Fruit fly (Drosophila melanogaster) whole organism, adult: ENCODE data around the gene E2f2.
A peak's percentile ranks its signal among the peaks of the same experiment; 100 is the strongest.

Source experiments
- CG11617 ChIP-seq: fragments of 200-800 bp; sonication (Bioruptor generic); optimal IDR thresholded peaks from 2 replicates; lab custom pipeline; 2017; ENCODE audit warnings: mild to moderate bottlenecking, missing biosample characterization, missing genetic modification reagents, missing genetic modification characterization
- CG12768 ChIP-seq: fragments of 200-800 bp; sonication (Bioruptor generic); optimal IDR thresholded peaks from 2 replicates; lab custom pipeline; 2017; ENCODE audit warnings: missing biosample characterization, missing genetic modification characterization, mild to moderate bottlenecking, moderate library complexity, missing genetic modification reagents
- CG14711 ChIP-seq: fragments of 200-800 bp; sonication (Bioruptor generic); optimal IDR thresholded peaks from 2 replicates; lab custom pipeline; 2018; ENCODE audit warnings: missing biosample characterization, mild to moderate bottlenecking, missing genetic modification characterization, moderate library complexity
- CG1620 ChIP-seq: fragments of 200-800 bp; sonication (Bioruptor generic); optimal IDR thresholded peaks from 2 replicates; lab custom pipeline; 2016; ENCODE audit warnings: missing biosample characterization, missing genetic modification characterization
- CG33017 ChIP-seq: fragments of 200-800 bp; sonication (Bioruptor generic); optimal IDR thresholded peaks from 2 replicates; lab custom pipeline; 2018; ENCODE audit warnings: missing biosample characterization, mild to moderate bottlenecking, missing genetic modification characterization, moderate library complexity
- CG5204 ChIP-seq: fragments of 200-800 bp; sonication (Bioruptor generic); optimal IDR thresholded peaks from 2 replicates; lab custom pipeline; 2016; ENCODE audit warnings: missing biosample characterization, missing genetic modification characterization
- CG7045 ChIP-seq: fragments of 200-800 bp; sonication (Bioruptor generic); optimal IDR thresholded peaks from 2 replicates; lab custom pipeline; 2017; ENCODE audit warnings: missing biosample characterization, mild to moderate bottlenecking, missing genetic modification characterization
- CG7101 ChIP-seq: fragments of 200-800 bp; sonication (Bioruptor generic); optimal IDR thresholded peaks from 2 replicates; lab custom pipeline; 2018; ENCODE audit warnings: missing biosample characterization, mild to moderate bottlenecking, missing genetic modification characterization, moderate library complexity
- Clk ChIP-seq: fragments of 200-800 bp; sonication (Bioruptor generic); optimal IDR thresholded peaks from 2 replicates; lab custom pipeline; 2017; ENCODE audit warnings: missing biosample characterization, missing genetic modification characterization
- Crg-1 ChIP-seq: fragments of 200-800 bp; sonication (Bioruptor generic); optimal IDR thresholded peaks from 2 replicates; lab custom pipeline; 2016; ENCODE audit warnings: missing biosample characterization, missing genetic modification characterization
- Hr96 ChIP-seq: fragments of 200-800 bp; sonication (Bioruptor generic); optimal IDR thresholded peaks from 2 replicates; lab custom pipeline; 2016; ENCODE audit warnings: missing biosample characterization, missing genetic modification characterization
- Mnt ChIP-seq: fragments of 200-800 bp; sonication (Bioruptor generic); optimal IDR thresholded peaks from 2 replicates; lab custom pipeline; 2016; ENCODE audit warnings: missing biosample characterization, mild to moderate bottlenecking, missing genetic modification characterization
- bab1 ChIP-seq: fragments of 200-800 bp; sonication (Bioruptor generic); optimal IDR thresholded peaks from 3 replicates; lab custom pipeline; 2019; ENCODE audit warnings: missing biosample characterization, mild to moderate bottlenecking, missing genetic modification characterization, moderate library complexity
- cic ChIP-seq: fragments of 200-800 bp; sonication (Bioruptor generic); optimal IDR thresholded peaks from 2 replicates; lab custom pipeline; 2017; ENCODE audit warnings: missing biosample characterization, mild to moderate bottlenecking, missing genetic modification characterization, moderate library complexity
- cnc ChIP-seq, 2 experiments: fragments of >200 bp; optimal IDR thresholded peaks; 2 replicates each; lab custom pipeline; 2017
- kay ChIP-seq: fragments of 200-800 bp; sonication (Bioruptor generic); peaks from one replicate; lab custom pipeline; 2016; ENCODE audit warnings: missing biosample characterization, missing genetic modification characterization, borderline replicate concordance
- ovo ChIP-seq: fragments of 200-800 bp; sonication (Bioruptor generic); optimal IDR thresholded peaks from 2 replicates; lab custom pipeline; 2016; ENCODE audit warnings: missing biosample characterization, missing genetic modification characterization
- pad ChIP-seq: fragments of 200-800 bp; sonication (Bioruptor generic); optimal IDR thresholded peaks from 3 replicates; lab custom pipeline; 2017; ENCODE audit warnings: missing biosample characterization, missing genetic modification characterization, mild to moderate bottlenecking, moderate library complexity, missing genetic modification reagents
- tj ChIP-seq: fragments of 200-800 bp; sonication (Bioruptor generic); optimal IDR thresholded peaks from 3 replicates; lab custom pipeline; 2017; ENCODE audit warnings: missing biosample characterization, mild to moderate bottlenecking, missing genetic modification characterization, moderate library complexity
- toe ChIP-seq: fragments of 200-800 bp; sonication (Bioruptor generic); optimal IDR thresholded peaks from 2 replicates; lab custom pipeline; 2016; ENCODE audit warnings: missing biosample characterization, missing genetic modification characterization

Gene E2f2

dm6 chr2L:21196511-21196910 lies 40.0 kb upstream of the E2f2 start:
- TF ChIP-seq Crg-1 (no peak), toe (GFP tag; lab: Kevin White, UChicago) (no peak), CG12768 (no peak), CG14711 (tag; lab: Kevin White, UChicago) (no peak), CG7101 (tag; lab: Kevin White, UChicago) (no peak), tj (GFP tag; lab: Kevin White, UChicago) (no peak), CG11617 (GFP tag; lab: Kevin White, UChicago) (no peak), cic (GFP tag; lab: Kevin White, UChicago) (no peak), kay (no peak), CG7045 (GFP tag; lab: Kevin White, UChicago) (no peak), bab1 (GFP tag; lab: Kevin White, UChicago) (no peak), CG33017 (tag; lab: Kevin White, UChicago) (no peak), CG5204 (GFP tag; lab: Kevin White, UChicago) (no peak), cnc (optimal IDR thresholded peaks at IDR 0.05; lab: Kevin White, UChicago) (no peak), Mnt (GFP tag; lab: Kevin White, UChicago) (no peak), pad (no peak), Hr96 (GFP tag; lab: Kevin White, UChicago) (no peak), ovo (GFP tag; lab: Kevin White, UChicago) (no peak)

- TF ChIP-seq CG33017 (tag; lab: Kevin White, UChicago) (no peak), CG7101 (tag; lab: Kevin White, UChicago) (no peak), Mnt (GFP tag; lab: Kevin White, UChicago) (no peak), CG14711 (tag; lab: Kevin White, UChicago) (no peak), ovo (GFP tag; lab: Kevin White, UChicago) (no peak), CG12768 (no peak), CG11617 (GFP tag; lab: Kevin White, UChicago) (no peak)
Observed at dm6 chr2L:21195331-21195730, 38.8 kb upstream of the E2f2 start.

dm6 chr2L:21189273-21189781 lies 32.8 kb upstream of the E2f2 start:
- TF ChIP-seq cnc (optimal IDR thresholded peaks at IDR 0.05; lab: Kevin White, UChicago) (no peak), toe (GFP tag; lab: Kevin White, UChicago) (no peak)

DNA sequence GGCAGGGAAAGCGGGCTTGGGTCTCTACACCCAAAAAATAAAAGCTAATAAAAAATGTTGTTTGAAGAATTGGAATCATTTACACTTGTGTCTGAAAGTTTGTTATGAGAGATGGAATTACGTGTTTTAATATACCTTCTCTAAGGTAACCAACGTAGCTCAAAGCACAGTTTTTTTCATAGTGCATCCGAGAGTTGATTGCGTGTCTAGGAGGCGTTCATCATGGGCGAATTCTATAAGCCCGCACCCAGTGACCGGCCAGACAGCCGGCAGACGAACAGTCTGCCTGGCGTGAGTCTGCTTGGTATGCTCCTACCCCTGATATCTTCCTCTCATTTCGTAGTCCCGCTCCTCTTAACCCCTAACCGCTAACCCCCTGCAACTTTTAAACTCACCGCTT lies 31.2 kb upstream of the E2f2 start:
- TF ChIP-seq CG7101 (tag; lab: Kevin White, UChicago): no peak
- no peak for TF ChIP-seq CG11617 (GFP tag; lab: Kevin White, UChicago)
- TF ChIP-seq kay: no peak
- TF ChIP-seq toe (GFP tag; lab: Kevin White, UChicago): no peak
- no peak for TF ChIP-seq Clk (GFP tag; lab: Kevin White, UChicago)
- TF ChIP-seq Crg-1: no peak
- TF ChIP-seq CG33017 (tag; lab: Kevin White, UChicago): no peak
- TF ChIP-seq ovo (GFP tag; lab: Kevin White, UChicago): no peak
- TF ChIP-seq pad: no peak
- TF ChIP-seq cnc (optimal IDR thresholded peaks at IDR 0.05; lab: Kevin White, UChicago): no peak
- no peak for TF ChIP-seq Hr96 (GFP tag; lab: Kevin White, UChicago)
- no peak for TF ChIP-seq CG12768
- no peak for TF ChIP-seq tj (GFP tag; lab: Kevin White, UChicago)
- TF ChIP-seq CG14711 (tag; lab: Kevin White, UChicago): no peak
- TF ChIP-seq Mnt (GFP tag; lab: Kevin White, UChicago): no peak
- no peak for TF ChIP-seq CG5204 (GFP tag; lab: Kevin White, UChicago)
- TF ChIP-seq CG1620 (GFP tag; lab: Kevin White, UChicago): no peak
- TF ChIP-seq cic (GFP tag; lab: Kevin White, UChicago): no peak
- no peak for TF ChIP-seq CG7045 (GFP tag; lab: Kevin White, UChicago)
- no peak for TF ChIP-seq bab1 (GFP tag; lab: Kevin White, UChicago)

- TF ChIP-seq CG7045 (GFP tag; lab: Kevin White, UChicago) (no peak), CG1620 (GFP tag; lab: Kevin White, UChicago) (no peak), CG7101 (tag; lab: Kevin White, UChicago) (peak; percentile 42), tj (GFP tag; lab: Kevin White, UChicago) (no peak), CG12768 (no peak), CG14711 (tag; lab: Kevin White, UChicago) (peak; percentile 27), pad (peak; percentile 2), toe (GFP tag; lab: Kevin White, UChicago) (no peak), CG33017 (tag; lab: Kevin White, UChicago) (no peak)
Observed at dm6 chr2L:21179615-21180031, 23.1 kb upstream of the E2f2 start, which contains the start of the genes bur and Mcm10. bur (minus strand) TSS chr2L:21179683. Mcm10 (plus strand) TSS chr2L:21179933.

- TF ChIP-seq toe (GFP tag; lab: Kevin White, UChicago) (no peak), pad (no peak), Hr96 (GFP tag; lab: Kevin White, UChicago) (no peak)
Observed at dm6 chr2L:21179217-21179520, 22.6 kb upstream of the E2f2 start.
